Worm (Caenorhabditis elegans) whole organism, L3 larva: ENCODE measurements around the gene C26B9.6.

Source experiments
- R02D3.7 ChIP-seq: fragments of 150-350 bp; optimal IDR thresholded peaks from 2 replicates; lab custom pipeline; 2014; ENCODE audit warnings: missing biosample characterization, missing genetic modification characterization
- elt-1 ChIP-seq: fragments of 150-350 bp; optimal IDR thresholded peaks from 2 replicates; lab custom pipeline; 2014; ENCODE audit warnings: missing biosample characterization, missing genetic modification characterization
- jun-1 ChIP-seq: fragments of 150-350 bp; optimal IDR thresholded peaks from 2 replicates; lab custom pipeline; 2014; ENCODE audit warnings: missing biosample characterization, missing genetic modification reagents, missing genetic modification characterization
- nhr-12 ChIP-seq: fragments of 150-350 bp; optimal IDR thresholded peaks from 2 replicates; lab custom pipeline; 2014; ENCODE audit warnings: missing biosample characterization, missing genetic modification characterization
- pha-4 ChIP-seq: fragments of 150-350 bp; optimal IDR thresholded peaks from 2 replicates; lab custom pipeline; 2014; ENCODE audit warnings: missing biosample characterization, missing genetic modification reagents, missing genetic modification characterization
- zag-1 ChIP-seq: fragments of 150-350 bp; optimal IDR thresholded peaks from 2 replicates; lab custom pipeline; 2014; ENCODE audit warnings: missing biosample characterization, missing genetic modification characterization

- no peak for TF ChIP-seq elt-1 (tag; lab: Kevin White, UChicago)
- TF ChIP-seq jun-1 (tag; lab: Kevin White, UChicago), result no peak
- TF ChIP-seq R02D3.7 (tag; lab: Kevin White, UChicago), result no peak
- TF ChIP-seq nhr-12 (tag; lab: Kevin White, UChicago), result no peak
- no peak for TF ChIP-seq zag-1
- TF ChIP-seq pha-4 (tag; lab: Kevin White, UChicago), result no peak
Observed at ce11 chrX:5283531-5283930, 51.7 kb downstream of the C26B9.6 start, which contains the start of gene vps-41.
